Fruit fly (Drosophila melanogaster) whole organism, embryonic: ENCODE data around the gene OS9.
A peak's percentile ranks its signal among the peaks of the same experiment; 100 is the strongest.

Experiments
- Abd-B ChIP-seq: fragments of 200-800 bp; sonication (Bioruptor generic); optimal IDR thresholded peaks from 2 replicates; lab custom pipeline; 2018; ENCODE audit warnings: missing biosample characterization, mild to moderate bottlenecking, missing genetic modification characterization, moderate library complexity
- CG10274 ChIP-seq: fragments of 200-800 bp; sonication (Bioruptor generic); optimal IDR thresholded peaks from 3 replicates; lab custom pipeline; 2017; ENCODE audit warnings: missing biosample characterization, mild to moderate bottlenecking, missing genetic modification characterization
- CG10959 ChIP-seq: fragments of 200-800 bp; sonication (Bioruptor generic); IDR thresholded peaks from 2 replicates; pipeline ENCODE4 v1.3.6; 2022; ENCODE audit warnings: missing biosample characterization, missing genetic modification characterization
- CG11247 ChIP-seq: fragments of 200-800 bp; sonication (Bioruptor generic); IDR thresholded peaks from 2 replicates; pipeline ENCODE4 v1.3.6; 2022; ENCODE audit warnings: missing biosample characterization, missing genetic modification characterization
- CG11504 ChIP-seq: fragments of 200-800 bp; sonication (Bioruptor generic); optimal IDR thresholded peaks from 3 replicates; lab custom pipeline; 2019; ENCODE audit warnings: missing biosample characterization, mild to moderate bottlenecking, missing genetic modification characterization, moderate library complexity
- CG13296 ChIP-seq: fragments of 200-800 bp; sonication (Bioruptor generic); optimal IDR thresholded peaks from 3 replicates; lab custom pipeline; 2018; ENCODE audit warnings: missing biosample characterization, mild to moderate bottlenecking, missing genetic modification characterization
- CG15011 ChIP-seq: fragments of 200-800 bp; sonication (Bioruptor generic); optimal IDR thresholded peaks from 3 replicates; lab custom pipeline; 2018; ENCODE audit warnings: missing biosample characterization, mild to moderate bottlenecking, missing genetic modification characterization
- CG17385 ChIP-seq: fragments of 200-800 bp; sonication (Bioruptor generic); optimal IDR thresholded peaks from 3 replicates; lab custom pipeline; 2018; ENCODE audit warnings: missing biosample characterization, mild to moderate bottlenecking, missing genetic modification characterization
- CG1792 ChIP-seq: fragments of 200-800 bp; sonication (Bioruptor generic); optimal IDR thresholded peaks from 2 replicates; lab custom pipeline; 2016; ENCODE audit warnings: missing biosample characterization, missing genetic modification characterization
- CG18011 ChIP-seq: fragments of 200-800 bp; sonication (Bioruptor generic); optimal IDR thresholded peaks from 2 replicates; lab custom pipeline; 2017; ENCODE audit warnings: missing biosample characterization, missing genetic modification characterization, mild to moderate bottlenecking, moderate library complexity, missing genotype
- CG18599 ChIP-seq: fragments of 200-800 bp; sonication (Bioruptor generic); optimal IDR thresholded peaks from 3 replicates; lab custom pipeline; 2017; ENCODE audit warnings: missing biosample characterization, missing genetic modification characterization, mild to moderate bottlenecking, moderate library complexity, missing genetic modification reagents
- CG30020 ChIP-seq: fragments of 200-800 bp; optimal IDR thresholded peaks from 2 replicates; lab custom pipeline; 2019; ENCODE audit warnings: missing biosample characterization, mild to moderate bottlenecking, missing genetic modification characterization, moderate library complexity
- CG30431 ChIP-seq: fragments of 200-800 bp; sonication (Bioruptor generic); optimal IDR thresholded peaks from 2 replicates; lab custom pipeline; 2017; ENCODE audit warnings: missing biosample characterization, missing genetic modification characterization
- CG31388 ChIP-seq: fragments of 200-800 bp; sonication (Bioruptor generic); optimal IDR thresholded peaks from 2 replicates; lab custom pipeline; 2016; ENCODE audit warnings: missing biosample characterization, missing genetic modification characterization
- CG34422 ChIP-seq: fragments of 200-800 bp; sonication (Bioruptor generic); IDR thresholded peaks from 3 replicates; pipeline ENCODE4 v1.3.6; 2022; ENCODE audit warnings: missing biosample characterization, missing genetic modification characterization
- CG4282 ChIP-seq: fragments of 200-800 bp; sonication (Bioruptor generic); optimal IDR thresholded peaks from 2 replicates; lab custom pipeline; 2016; ENCODE audit warnings: missing biosample characterization, missing genetic modification characterization
- CG6683 ChIP-seq: fragments of 200-800 bp; sonication (Bioruptor generic); optimal IDR thresholded peaks from 2 replicates; lab custom pipeline; 2017; ENCODE audit warnings: missing biosample characterization, mild to moderate bottlenecking, missing genetic modification characterization, missing genetic modification reagents
- CG8281 ChIP-seq: fragments of 200-800 bp; sonication (Bioruptor generic); optimal IDR thresholded peaks from 2 replicates; lab custom pipeline; 2018; ENCODE audit warnings: missing biosample characterization, mild to moderate bottlenecking, missing genetic modification characterization, moderate library complexity
- CkIIα-i1 ChIP-seq: fragments of 200-800 bp; sonication (Bioruptor generic); IDR thresholded peaks from 2 replicates; pipeline ENCODE4 v1.3.6; 2022; ENCODE audit warnings: missing biosample characterization, missing genetic modification characterization
- Doc3 ChIP-seq: fragments of 200-800 bp; sonication (Bioruptor generic); IDR thresholded peaks from 3 replicates; pipeline ENCODE4 v1.3.6; 2022; ENCODE audit warnings: missing biosample characterization, missing genetic modification characterization; ENCODE audit not compliant: partially characterized antibody
- E2f1 ChIP-seq: fragments of 200-800 bp; sonication (Bioruptor generic); IDR thresholded peaks from 2 replicates; pipeline ENCODE4 v1.3.6; 2022; ENCODE audit warnings: missing biosample characterization, missing genetic modification characterization
- Ets97D ChIP-seq: fragments of 200-800 bp; sonication (Bioruptor generic); optimal IDR thresholded peaks from 3 replicates; lab custom pipeline; 2016; ENCODE audit warnings: missing biosample characterization, missing genetic modification characterization
- Hmr ChIP-seq: fragments of 200-800 bp; sonication (Bioruptor generic); optimal IDR thresholded peaks from 3 replicates; lab custom pipeline; 2017; ENCODE audit warnings: mild to moderate bottlenecking, missing biosample characterization, missing genetic modification reagents, missing genetic modification characterization
- Lhr ChIP-seq: fragments of 200-800 bp; sonication (Bioruptor generic); optimal IDR thresholded peaks from 3 replicates; lab custom pipeline; 2017; ENCODE audit warnings: mild to moderate bottlenecking, missing biosample characterization, missing genetic modification reagents, missing genetic modification characterization
- NC2α ChIP-seq: fragments of 200-800 bp; sonication (Bioruptor generic); optimal IDR thresholded peaks from 2 replicates; lab custom pipeline; 2016; ENCODE audit warnings: missing biosample characterization, missing genetic modification characterization
- NfI ChIP-seq: fragments of 200-800 bp; sonication (Bioruptor generic); optimal IDR thresholded peaks from 3 replicates; lab custom pipeline; 2018; ENCODE audit warnings: missing biosample characterization, mild to moderate bottlenecking, missing genetic modification characterization, moderate library complexity
- PHDP ChIP-seq: fragments of 200-800 bp; sonication (Bioruptor generic); optimal IDR thresholded peaks from 3 replicates; lab custom pipeline; 2018; ENCODE audit warnings: missing biosample characterization, mild to moderate bottlenecking, missing genetic modification characterization, moderate library complexity
- Ptx1 ChIP-seq: fragments of 200-800 bp; sonication (Bioruptor generic); IDR thresholded peaks from 2 replicates; pipeline ENCODE4 v1.3.6; 2022; ENCODE audit warnings: missing biosample characterization, missing genetic modification characterization
- Scr ChIP-seq: fragments of 200-800 bp; sonication (Bioruptor generic); IDR thresholded peaks from 2 replicates; pipeline ENCODE4 v1.3.6; 2022; ENCODE audit warnings: missing biosample characterization, missing genetic modification characterization; ENCODE audit not compliant: partially characterized antibody
- Sry-β ChIP-seq: fragments of 200-800 bp; sonication (Bioruptor generic); optimal IDR thresholded peaks from 2 replicates; lab custom pipeline; 2018; ENCODE audit warnings: missing biosample characterization, mild to moderate bottlenecking, missing genetic modification characterization, moderate library complexity
- ase ChIP-seq: fragments of 200-800 bp; sonication (Bioruptor generic); IDR thresholded peaks from 3 replicates; pipeline ENCODE4 v1.3.6; 2022; ENCODE audit warnings: missing biosample characterization, missing genetic modification characterization
- bigmax ChIP-seq: fragments of 200-800 bp; sonication (Bioruptor generic); optimal IDR thresholded peaks from 2 replicates; lab custom pipeline; 2018; ENCODE audit warnings: missing biosample characterization, mild to moderate bottlenecking, missing genetic modification characterization
- btn ChIP-seq: fragments of 200-800 bp; sonication (Bioruptor generic); optimal IDR thresholded peaks from 2 replicates; lab custom pipeline; 2016; ENCODE audit warnings: missing biosample characterization, missing genetic modification characterization
- corto ChIP-seq: fragments of 200-800 bp; sonication (Bioruptor generic); optimal IDR thresholded peaks from 2 replicates; lab custom pipeline; 2016; ENCODE audit warnings: missing biosample characterization, mild to moderate bottlenecking, missing genetic modification characterization, moderate library complexity
- crol ChIP-seq: fragments of 200-800 bp; sonication (Bioruptor generic); IDR thresholded peaks from 2 replicates; pipeline ENCODE4 v1.3.6; 2022; ENCODE audit warnings: missing biosample characterization, missing genetic modification characterization
- dpn ChIP-seq, 2 experiments: fragments of 200-800 bp; sonication (Bioruptor generic); optimal IDR thresholded peaks; 3 replicates each; lab custom pipeline; 2016; ENCODE audit warnings: missing biosample characterization in 2 of 2, missing genetic modification characterization in 2 of 2
- en ChIP-seq: fragments of 200-800 bp; sonication (Bioruptor generic); optimal IDR thresholded peaks from 2 replicates; lab custom pipeline; 2016; ENCODE audit warnings: missing biosample characterization, missing genetic modification characterization
- gcm ChIP-seq: fragments of 200-800 bp; sonication (Bioruptor generic); optimal IDR thresholded peaks from 2 replicates; lab custom pipeline; 2019; ENCODE audit warnings: missing biosample characterization, mild to moderate bottlenecking, missing genetic modification characterization, moderate library complexity
- ind ChIP-seq: fragments of 200-800 bp; sonication (Bioruptor generic); optimal IDR thresholded peaks from 3 replicates; lab custom pipeline; 2016; ENCODE audit warnings: missing biosample characterization, missing genetic modification characterization
- knrl ChIP-seq: fragments of 200-800 bp; sonication (Bioruptor generic); IDR thresholded peaks from 3 replicates; pipeline ENCODE4 v1.3.6; 2022; ENCODE audit warnings: missing biosample characterization, missing genetic modification characterization; ENCODE audit not compliant: partially characterized antibody
- mld ChIP-seq: fragments of 200-800 bp; sonication (Bioruptor generic); IDR thresholded peaks from 3 replicates; pipeline ENCODE4 v1.3.6; 2022; ENCODE audit warnings: missing biosample characterization, missing genetic modification characterization; ENCODE audit not compliant: partially characterized antibody
- p53 ChIP-seq: fragments of 200-800 bp; sonication (Bioruptor generic); optimal IDR thresholded peaks from 2 replicates; lab custom pipeline; 2016; ENCODE audit warnings: missing biosample characterization, missing genetic modification characterization
- pita ChIP-seq: fragments of 200-800 bp; sonication (Bioruptor generic); optimal IDR thresholded peaks from 2 replicates; lab custom pipeline; 2017; ENCODE audit warnings: missing biosample characterization, mild to moderate bottlenecking, missing genetic modification characterization
- pzg ChIP-seq: fragments of 200-800 bp; sonication (Bioruptor generic); optimal IDR thresholded peaks from 3 replicates; lab custom pipeline; 2018; ENCODE audit warnings: missing biosample characterization, mild to moderate bottlenecking, missing genetic modification characterization, moderate library complexity
- slou ChIP-seq: fragments of 200-800 bp; sonication (Bioruptor generic); optimal IDR thresholded peaks from 3 replicates; lab custom pipeline; 2016; ENCODE audit warnings: missing biosample characterization, missing genetic modification characterization
- so ChIP-seq: fragments of 200-800 bp; sonication (Bioruptor generic); IDR thresholded peaks from 3 replicates; pipeline ENCODE4 v1.3.6; 2022; ENCODE audit warnings: missing biosample characterization, missing genetic modification characterization
- sr ChIP-seq: fragments of 200-800 bp; sonication (Bioruptor generic); IDR thresholded peaks from 3 replicates; pipeline ENCODE4 v1.3.6; 2022; ENCODE audit warnings: missing biosample characterization, missing genetic modification characterization
- tx ChIP-seq: fragments of 200-800 bp; sonication (Bioruptor generic); optimal IDR thresholded peaks from 2 replicates; lab custom pipeline; 2016; ENCODE audit warnings: missing biosample characterization, missing genetic modification characterization
- zfh1 ChIP-seq: fragments of 200-800 bp; sonication (Bioruptor generic); IDR thresholded peaks from 3 replicates; pipeline ENCODE4 v1.3.6; 2022; ENCODE audit warnings: missing biosample characterization, missing genetic modification characterization

The OS9 gene

DNA sequence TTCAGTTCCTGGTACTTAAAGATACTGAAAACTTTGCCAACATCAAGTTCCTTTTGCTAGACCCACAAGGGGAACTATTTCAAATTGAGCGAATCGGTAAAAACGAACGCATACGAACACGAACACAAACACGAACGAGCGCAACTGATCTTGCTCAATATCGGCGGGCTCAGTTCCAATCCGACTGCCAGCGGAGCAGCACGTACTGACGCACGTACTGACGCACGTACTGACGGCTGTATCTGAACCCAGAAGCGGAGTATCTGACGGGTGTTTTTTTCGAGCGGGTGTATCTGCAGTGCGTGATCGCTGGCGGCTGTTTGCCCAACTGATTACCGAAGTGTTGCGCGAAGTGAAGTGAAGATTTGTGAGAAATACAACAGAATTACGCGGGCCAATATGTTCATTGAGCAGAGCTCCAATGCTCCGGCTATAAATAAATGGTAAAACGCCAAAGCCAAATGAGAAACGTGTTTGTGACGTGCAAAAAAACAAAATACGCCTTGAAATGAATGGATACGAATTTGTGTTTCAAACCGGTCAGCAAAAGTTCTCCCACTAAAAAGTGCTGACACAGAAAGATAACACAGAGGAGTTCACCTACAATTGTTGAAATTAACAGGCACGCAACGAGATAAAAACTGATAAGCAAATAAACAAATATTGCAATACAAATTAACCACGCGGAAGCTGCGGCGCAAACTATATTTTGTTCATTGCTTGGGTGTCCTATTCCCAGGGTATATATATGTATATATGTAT lies 31.0 kb downstream of the OS9 start (continued):
- TF ChIP-seq dpn (GFP tag; optimal IDR thresholded peaks at IDR 0.05; lab: Kevin White, UChicago) (no peak), CG13296 (GFP tag; lab: Kevin White, UChicago) (no peak), Sry-β (no peak), Ets97D (GFP tag; lab: Kevin White, UChicago) (no peak), CG34422 (GFP tag; lab: Robert Waterston, UW) (peak; percentile 70; the same call in 2 of the 3 replicates), Lhr (GFP tag; lab: Kevin White, UChicago) (no peak), ase (no peak), CG18599 (GFP tag; lab: Kevin White, UChicago) (no peak), sr (0 out of 3 replicates have a peak, but pooled peaks have one; percentile 22), tx (GFP tag; lab: Kevin White, UChicago) (no peak), CG8281 (tag; lab: Kevin White, UChicago) (no peak), CG6683 (GFP tag; lab: Kevin White, UChicago) (no peak), Hmr (GFP tag; lab: Kevin White, UChicago) (peak; percentile 60), mld (no peak), en (GFP tag; lab: Kevin White, UChicago) (no peak), CG11504 (tag; lab: Kevin White, UChicago) (peak; percentile 20), pzg (no peak), CG10274 (GFP tag; lab: Kevin White, UChicago) (no peak), corto (no peak), E2f1 (peak; percentile 29; the same call in 1 of the 2 replicates), crol (GFP tag; lab: Robert Waterston, UW) (no peak), Abd-B (no peak), CG18011 (GFP tag; lab: Kevin White, UChicago) (no peak), Doc3 (no peak), CG1792 (GFP tag; lab: Kevin White, UChicago) (no peak), bigmax (GFP tag; lab: Kevin White, UChicago) (no peak), CkIIα-i1 (GFP tag; lab: Robert Waterston, UW) (no peak), slou (GFP tag; lab: Kevin White, UChicago) (no peak), CG30431 (GFP tag; lab: Kevin White, UChicago) (no peak), CG31388 (GFP tag; lab: Kevin White, UChicago) (no peak), so (peak; percentile 49; the same call in 1 of the 3 replicates), CG10959 (no peak; the same call in 1 of the 2 replicates), CG15011 (GFP tag; lab: Kevin White, UChicago) (no peak), gcm (peak; percentile 62), CG17385 (peak; percentile 32), PHDP (peak; percentile 23), pita (GFP tag; lab: Kevin White, UChicago) (no peak), CG11247 (GFP tag; lab: Robert Waterston, UW) (no peak), Scr (GFP tag; lab: Robert Waterston, UW) (peak; percentile 40; the same call in 1 of the 2 replicates), Ptx1 (GFP tag; lab: Robert Waterston, UW) (no peak), CG4282 (no peak), zfh1 (GFP tag; lab: Robert Waterston, UW) (peak; percentile 46; the same call in 2 of the 3 replicates), knrl (GFP tag; lab: Robert Waterston, UW) (no peak), p53 (GFP tag; lab: Kevin White, UChicago) (no peak), btn (GFP tag; lab: Kevin White, UChicago) (no peak), CG30020 (tag; lab: Kevin White, UChicago) (no peak), ind (no peak), NC2α (GFP tag; lab: Kevin White, UChicago) (no peak), NfI (GFP tag; lab: Kevin White, UChicago) (peak; percentile 35)
